Worm (Caenorhabditis elegans): ENCODE results near the gene K09C6.10.

DNA sequence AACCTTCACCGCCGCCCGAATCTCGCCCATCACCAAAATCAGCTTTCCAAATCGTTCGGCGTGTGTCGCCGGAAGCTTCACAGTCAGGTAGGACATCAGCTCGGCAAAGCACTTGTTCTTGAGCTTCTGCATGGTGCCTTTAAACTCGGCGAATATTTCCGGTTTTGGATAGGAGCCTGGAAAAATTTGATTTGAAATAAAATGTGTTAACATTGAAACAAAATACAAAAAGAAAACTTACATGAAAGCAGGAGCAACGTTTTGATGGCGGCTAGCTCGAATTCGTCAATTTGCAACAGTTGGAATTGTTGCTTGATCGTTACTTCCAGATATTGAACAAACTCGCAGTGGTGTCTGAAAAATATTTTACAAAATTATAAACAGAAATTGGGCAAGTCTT lies 36.5 kb upstream of the K09C6.10 start:
- no peak for TF ChIP-seq ztf-25 (GFP tag; IDR thresholded peaks at IDR 0.05)
- no peak for TF ChIP-seq snpc-1.1 (tag; optimal IDR thresholded peaks at IDR 0.05; ENCODE audit: insufficient read depth)
- TF ChIP-seq F37B4.10 (GFP tag; IDR thresholded peaks at IDR 0.05): no peak
- TF ChIP-seq snpc-4 (GFP tag; optimal IDR thresholded peaks at IDR 0.05): no peak
- TF ChIP-seq snpc-4 (tag; optimal IDR thresholded peaks at IDR 0.05): no peak
- no peak for TF ChIP-seq akir-1 (GFP tag; optimal IDR thresholded peaks at IDR 0.05)
- TF ChIP-seq lir-1 (GFP tag; conservative IDR thresholded peaks at IDR 0.05): no peak
- no peak for TF ChIP-seq unc-62 (GFP tag; optimal IDR thresholded peaks at IDR 0.05)
- TF ChIP-seq ceh-40 (GFP tag; IDR thresholded peaks at IDR 0.05): no peak
- no peak for TF ChIP-seq ceh-58 (GFP tag; IDR thresholded peaks at IDR 0.05)
- no peak for TF ChIP-seq ama-1 (optimal IDR thresholded peaks at IDR 0.05)
- no peak for TF ChIP-seq ama-1 (GFP tag; optimal IDR thresholded peaks at IDR 0.05)
